Worm (Caenorhabditis elegans): ENCODE measurements around the gene mmab-1.

The mmab-1 gene

DNA sequence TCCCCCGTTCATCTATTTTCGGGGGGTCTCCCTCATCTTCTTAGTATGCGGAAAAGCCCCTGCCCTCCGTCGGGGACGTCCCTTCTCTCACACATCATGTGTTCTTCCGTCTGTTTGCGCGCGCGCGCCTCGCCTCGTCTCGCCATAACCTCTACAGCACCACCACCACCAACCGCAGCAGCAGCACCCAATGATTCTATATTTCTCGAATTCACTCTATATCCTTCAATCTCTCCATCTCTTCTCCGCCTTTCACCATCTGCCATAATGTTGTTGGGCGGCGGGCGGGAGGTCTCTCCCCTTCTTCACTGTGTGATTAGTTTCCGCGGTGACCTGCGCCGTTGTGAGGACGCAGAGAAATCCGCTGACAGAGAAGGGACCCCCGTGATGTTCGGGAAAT, 25.4 kb upstream of the mmab-1 start:
- TF ChIP-seq hmbx-1 (tag; optimal IDR thresholded peaks at IDR 0.05): no peak
- peak; percentile 7 for TF ChIP-seq aly-1 (tag; optimal IDR thresholded peaks at IDR 0.05)
- peak; percentile 12 for TF ChIP-seq hnd-1 (tag; optimal IDR thresholded peaks at IDR 0.05)
- TF ChIP-seq B0310.2 (tag; optimal IDR thresholded peaks at IDR 0.05): peak; percentile 10
- TF ChIP-seq hmg-4 (GFP tag; optimal IDR thresholded peaks at IDR 0.05): peak; percentile 79
- TF ChIP-seq scrt-1 (GFP tag; IDR thresholded peaks at IDR 0.05): 0 out of 2 replicates have a peak, but pooled peaks have one; percentile 63
- no peak for TF ChIP-seq ama-1 (optimal IDR thresholded peaks at IDR 0.05)
- TF ChIP-seq ets-7 (tag; optimal IDR thresholded peaks at IDR 0.05): peak; percentile 54
- TF ChIP-seq tra-4 (tag; optimal IDR thresholded peaks at IDR 0.05): no peak
- TF ChIP-seq pes-1 (GFP tag; IDR thresholded peaks at IDR 0.05): peak; percentile 42; the same call in 1 of the 2 replicates
- TF ChIP-seq ceh-13 (GFP tag; optimal IDR thresholded peaks at IDR 0.05): no peak
- TF ChIP-seq F13C5.2 (tag; optimal IDR thresholded peaks at IDR 0.05): peak; percentile 58
- no peak for TF ChIP-seq sea-1 (GFP tag; conservative IDR thresholded peaks at IDR 0.05)
- TF ChIP-seq ceh-36 (tag; optimal IDR thresholded peaks at IDR 0.05): peak; percentile 40
- TF ChIP-seq flt-1 (GFP tag; IDR thresholded peaks at IDR 0.05): no peak; the same call in 1 of the 2 replicates

DNA sequence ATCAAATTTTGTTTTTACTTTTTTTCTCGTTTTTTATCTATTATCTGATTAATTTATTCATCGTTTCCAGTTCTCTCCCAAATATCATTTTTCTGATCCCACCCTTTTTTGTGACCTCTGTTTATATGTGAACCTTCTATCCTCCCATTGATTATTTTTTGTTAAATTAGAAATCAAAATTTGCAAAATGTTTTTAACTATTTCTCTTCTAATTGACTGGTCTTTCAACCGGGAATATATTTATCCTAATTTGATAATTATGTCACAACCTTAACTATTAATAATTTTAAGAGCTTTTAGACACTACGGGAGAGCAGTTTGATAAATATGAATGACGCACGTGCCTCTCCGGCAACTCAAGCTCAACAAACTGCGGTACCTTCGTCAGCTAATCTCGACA, 22.3 kb upstream of the mmab-1 start, which contains the start of gene ntl-9:
Gene ntl-9 (plus strand): TSS at position 301 of the 400 bp plus-strand sequence.
- no peak for TF ChIP-seq hmg-4 (GFP tag; optimal IDR thresholded peaks at IDR 0.05)
- no peak for TF ChIP-seq pes-1 (GFP tag; IDR thresholded peaks at IDR 0.05)
- no peak for TF ChIP-seq flt-1 (GFP tag; IDR thresholded peaks at IDR 0.05)
- no peak for TF ChIP-seq tbx-37 (GFP tag; conservative IDR thresholded peaks at IDR 0.05)
- TF ChIP-seq hmbx-1 (tag; optimal IDR thresholded peaks at IDR 0.05): no peak
- no peak for TF ChIP-seq tra-4 (tag; optimal IDR thresholded peaks at IDR 0.05)

DNA sequence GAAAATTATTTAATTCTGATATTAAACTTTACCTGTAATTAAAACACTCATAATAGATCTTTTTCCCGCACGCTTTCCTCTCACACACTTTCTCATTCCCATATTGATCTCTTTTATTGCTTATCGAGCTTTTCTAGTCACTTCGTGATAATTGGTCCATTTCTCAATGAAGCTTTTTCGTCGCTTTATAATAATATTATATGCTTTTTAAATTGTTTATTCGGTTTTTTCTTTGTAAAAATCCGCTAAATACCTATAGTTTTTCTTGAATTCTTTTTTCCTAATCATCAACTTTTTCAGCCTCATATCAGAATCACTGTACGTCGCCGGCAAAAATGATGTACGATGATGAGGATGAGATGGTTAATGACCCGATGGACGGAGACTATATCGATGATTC, 17.4 kb upstream of the mmab-1 start, which contains the start of gene rpb-2:
Gene rpb-2 (plus strand): TSS at position 301 of the 400 bp plus-strand sequence.
- no peak for TF ChIP-seq F13C5.2 (tag; optimal IDR thresholded peaks at IDR 0.05)

DNA sequence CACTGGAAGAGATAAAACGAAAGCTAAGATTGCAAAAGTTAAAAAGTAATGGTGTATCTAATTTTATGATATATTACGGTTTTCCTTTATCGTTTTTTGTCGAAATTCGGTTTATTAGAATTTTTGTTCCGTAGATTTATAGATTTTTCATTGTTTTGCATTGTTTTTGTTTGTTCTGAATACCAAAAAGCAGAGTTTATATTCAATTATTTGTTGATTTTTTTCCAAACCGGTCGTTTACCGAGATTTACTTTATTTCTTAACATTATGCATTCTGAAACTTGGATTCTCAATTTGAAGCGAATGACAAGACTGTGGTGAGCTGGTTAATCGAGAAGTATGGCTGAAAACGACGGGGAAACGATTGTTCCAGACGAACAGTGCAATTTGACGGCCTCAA, 15.1 kb upstream of the mmab-1 start, which contains the start of gene fsn-1:
Gene fsn-1 (plus strand): TSS at position 301 of the 400 bp plus-strand sequence.
- TF ChIP-seq hmg-4 (GFP tag; optimal IDR thresholded peaks at IDR 0.05) (no peak), ceh-36 (tag; optimal IDR thresholded peaks at IDR 0.05) (no peak), tra-4 (tag; optimal IDR thresholded peaks at IDR 0.05) (no peak), sea-1 (GFP tag; conservative IDR thresholded peaks at IDR 0.05) (no peak), flt-1 (GFP tag; IDR thresholded peaks at IDR 0.05) (no peak), F13C5.2 (tag; optimal IDR thresholded peaks at IDR 0.05) (no peak), hnd-1 (tag; optimal IDR thresholded peaks at IDR 0.05) (no peak), tbx-11 (GFP tag; IDR thresholded peaks at IDR 0.05) (no peak), ceh-13 (GFP tag; optimal IDR thresholded peaks at IDR 0.05) (no peak)

DNA sequence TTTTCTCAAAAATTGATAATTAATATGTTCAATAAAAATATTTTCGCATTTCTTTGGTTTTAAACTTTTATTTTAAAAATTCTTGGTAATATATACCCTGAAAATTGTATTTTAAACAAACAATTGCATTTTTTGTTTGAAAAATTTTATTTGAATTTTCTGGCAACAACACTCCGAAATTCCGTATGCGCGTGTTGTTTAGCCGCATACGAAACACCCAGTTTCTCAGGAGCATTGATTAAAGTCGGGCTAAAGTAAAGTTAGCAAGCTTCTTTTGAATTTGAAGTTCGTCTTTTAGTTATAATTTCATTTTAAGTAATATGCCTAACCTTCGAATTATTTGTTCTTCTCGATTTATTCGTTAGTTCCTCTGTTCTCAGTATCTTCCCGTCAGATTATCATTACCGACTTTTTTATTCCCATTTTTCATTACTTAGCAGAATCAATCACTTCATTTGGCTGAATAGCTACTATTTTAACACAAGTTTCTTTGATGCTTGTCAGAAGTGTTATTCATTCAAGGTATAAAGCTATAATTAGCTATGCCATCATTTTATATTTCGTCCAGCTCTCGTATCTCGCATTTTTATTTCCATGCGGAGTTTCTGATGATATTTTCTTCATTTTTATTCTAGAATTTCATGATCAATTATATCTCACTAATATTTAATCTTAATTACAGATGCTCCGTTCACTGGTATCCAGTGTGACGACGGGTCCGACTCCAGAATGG, 13.1 kb upstream of the mmab-1 start, which contains the start of gene mrps-18C:
Gene mrps-18C (plus strand): TSS at position 683 of the 733 bp plus-strand sequence.
- TF ChIP-seq ceh-36 (tag; optimal IDR thresholded peaks at IDR 0.05) (no peak), tbx-37 (GFP tag; conservative IDR thresholded peaks at IDR 0.05) (no peak), pes-1 (GFP tag; IDR thresholded peaks at IDR 0.05) (no peak), flt-1 (GFP tag; IDR thresholded peaks at IDR 0.05) (no peak), F13C5.2 (tag; optimal IDR thresholded peaks at IDR 0.05) (no peak), aly-1 (tag; optimal IDR thresholded peaks at IDR 0.05) (no peak), hmbx-1 (tag; optimal IDR thresholded peaks at IDR 0.05) (no peak), hmg-4 (GFP tag; optimal IDR thresholded peaks at IDR 0.05) (no peak), ceh-13 (GFP tag; optimal IDR thresholded peaks at IDR 0.05) (no peak), ama-1 (optimal IDR thresholded peaks at IDR 0.05) (no peak)

DNA sequence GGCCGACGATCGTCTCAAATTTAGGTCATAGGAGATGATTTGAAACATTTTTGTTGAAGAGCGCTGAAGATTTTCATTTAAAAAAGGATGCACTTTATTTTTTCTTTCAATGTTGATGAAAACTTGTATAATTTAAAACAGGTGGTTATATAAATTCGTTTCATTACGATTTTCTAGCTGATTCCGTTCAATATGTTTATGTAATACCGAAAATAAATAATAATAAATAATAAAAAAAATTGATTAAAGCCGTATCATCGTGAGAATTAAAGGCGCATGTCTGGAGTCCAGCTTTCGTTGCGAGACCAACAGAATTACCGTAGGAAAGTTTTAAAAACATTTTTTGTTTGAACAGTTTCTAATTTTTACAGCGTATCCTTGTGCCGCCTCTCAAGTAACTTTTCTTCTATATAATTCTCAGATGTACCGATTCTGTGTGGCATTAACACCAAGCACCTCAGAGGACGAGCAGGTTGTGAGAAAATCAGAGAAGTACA, 10.3 kb upstream of the mmab-1 start, which contains the start of the genes C26E6.12 and eri-9:
Gene C26E6.12 (minus strand): TSS at position 51 of the 497 bp plus-strand sequence.
Gene eri-9 (plus strand): TSS at position 248 of the 497 bp plus-strand sequence.
- TF ChIP-seq flt-1 (GFP tag; IDR thresholded peaks at IDR 0.05) (no peak), aly-1 (tag; optimal IDR thresholded peaks at IDR 0.05) (no peak), pes-1 (GFP tag; IDR thresholded peaks at IDR 0.05) (no peak), ceh-36 (tag; optimal IDR thresholded peaks at IDR 0.05) (no peak), tbx-11 (GFP tag; IDR thresholded peaks at IDR 0.05) (no peak), ceh-13 (GFP tag; optimal IDR thresholded peaks at IDR 0.05) (no peak), sea-1 (GFP tag; conservative IDR thresholded peaks at IDR 0.05) (no peak)

DNA sequence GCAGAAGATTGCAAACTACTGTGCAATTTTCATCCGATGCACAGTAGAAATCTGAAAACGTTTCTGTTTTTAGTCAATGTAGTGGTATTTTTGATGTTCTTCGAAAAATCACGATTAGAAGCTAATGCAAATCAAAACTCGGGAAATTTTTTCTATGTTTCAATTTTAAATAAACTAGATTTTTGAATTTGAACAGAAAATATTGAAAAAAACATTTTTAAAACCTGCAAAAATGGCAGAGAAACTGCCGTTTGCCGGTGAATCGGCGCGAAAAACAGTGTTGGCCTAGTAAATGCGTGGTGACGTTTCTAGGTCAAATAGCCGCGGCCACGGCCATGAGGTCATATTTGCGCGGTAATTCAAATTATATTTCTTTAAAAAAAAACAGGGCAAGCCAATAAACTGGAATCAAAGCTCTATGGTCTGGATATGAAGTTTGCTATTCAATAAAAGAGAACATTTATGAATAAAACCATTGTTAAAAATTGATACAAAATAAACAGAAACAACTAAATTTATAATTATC, 8.3 kb upstream of the mmab-1 start, which contains the start of gene set-2:
Gene set-2 (minus strand): TSS at position 51 of the 526 bp plus-strand sequence.
- TF ChIP-seq ceh-36 (tag; optimal IDR thresholded peaks at IDR 0.05) (no peak), pes-1 (GFP tag; IDR thresholded peaks at IDR 0.05) (peak; percentile 63; the same call in 1 of the 2 replicates), ama-1 (optimal IDR thresholded peaks at IDR 0.05) (no peak), aly-1 (tag; optimal IDR thresholded peaks at IDR 0.05) (no peak), scrt-1 (GFP tag; IDR thresholded peaks at IDR 0.05) (no peak), flt-1 (GFP tag; IDR thresholded peaks at IDR 0.05) (0 out of 2 replicates have a peak, but pooled peaks have one; percentile 10), hnd-1 (tag; optimal IDR thresholded peaks at IDR 0.05) (no peak), sea-1 (GFP tag; conservative IDR thresholded peaks at IDR 0.05) (no peak; the same call in 1 of the 2 replicates), tbx-37 (GFP tag; conservative IDR thresholded peaks at IDR 0.05) (peak; percentile 86), tra-4 (tag; optimal IDR thresholded peaks at IDR 0.05) (no peak), F13C5.2 (tag; optimal IDR thresholded peaks at IDR 0.05) (peak; percentile 32), hmbx-1 (tag; optimal IDR thresholded peaks at IDR 0.05) (no peak), ets-7 (tag; optimal IDR thresholded peaks at IDR 0.05) (no peak), tbx-11 (GFP tag; IDR thresholded peaks at IDR 0.05) (no peak)
